Worm (Caenorhabditis elegans): ENCODE data around the gene lgc-29.

DNA sequence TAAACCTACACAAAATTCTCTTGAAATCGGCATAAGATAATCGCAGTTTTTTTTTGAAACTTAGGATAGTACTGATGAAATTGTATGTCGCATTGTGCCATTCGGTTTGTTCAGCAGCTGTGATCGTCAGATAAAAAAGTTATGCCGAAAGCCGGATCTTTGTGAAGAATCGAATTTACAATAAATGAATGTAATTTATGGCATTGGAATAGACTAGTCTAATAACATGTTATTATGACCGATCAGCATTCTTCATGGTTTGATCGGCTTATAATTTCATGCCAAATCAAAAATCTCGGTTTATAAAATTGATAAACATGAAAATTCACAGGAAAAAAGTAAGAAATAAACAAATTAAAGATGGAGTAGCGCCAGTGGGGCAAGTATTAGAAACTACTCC lies 26.3 kb upstream of the lgc-29 start, which contains the start of gene srw-134:
- TF ChIP-seq aly-2 (tag; optimal IDR thresholded peaks at IDR 0.05) (no peak), blmp-1 (tag; optimal IDR thresholded peaks at IDR 0.05) (no peak), hpl-2 (GFP tag; optimal IDR thresholded peaks at IDR 0.05) (no peak), nhr-76 (tag; optimal IDR thresholded peaks at IDR 0.05) (no peak), ces-1 (GFP tag; optimal IDR thresholded peaks at IDR 0.05) (no peak), efl-1 (optimal IDR thresholded peaks at IDR 0.05) (no peak), efl-1 (GFP tag; optimal IDR thresholded peaks at IDR 0.05 in 1 of 2) (no peak), unc-30 (tag; optimal IDR thresholded peaks at IDR 0.05) (no peak)

Measured in whole organism, L1 larva.